Fruit fly (Drosophila melanogaster): ENCODE results near the gene TAF1B.

TAF1B gene

DNA sequence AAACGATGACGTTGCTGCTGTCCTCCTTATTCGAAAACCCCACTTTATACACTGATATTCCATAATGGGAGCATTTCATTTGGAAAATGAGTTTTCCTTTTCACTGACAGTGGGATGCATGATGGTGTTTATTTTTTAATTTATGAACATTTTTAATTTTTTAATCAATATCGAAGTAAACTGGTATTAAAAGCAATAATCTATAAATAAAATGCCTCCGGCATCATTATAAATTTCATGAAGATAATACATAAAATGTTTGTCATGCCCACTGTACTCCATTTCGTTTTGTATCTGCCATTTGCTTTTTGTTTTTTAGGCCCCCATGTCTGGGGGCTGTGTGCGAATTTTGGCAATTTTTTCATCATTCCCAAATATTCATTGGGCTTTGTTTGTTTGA lies 13.9 kb downstream of the TAF1B start (continued):
- TF ChIP-seq ap (GFP tag; IDR thresholded peaks at IDR 0.05) (peak; percentile 39; the same call in 1 of the 2 replicates), H2.0 (GFP tag; IDR thresholded peaks at IDR 0.05) (peak; percentile 48), Sin3A (optimal IDR thresholded peaks at IDR 0.05) (no peak), Oli (tag; optimal IDR thresholded peaks at IDR 0.05) (peak; percentile 70), chn (GFP tag; optimal IDR thresholded peaks at IDR 0.05) (peak; percentile 14), cas (GFP tag; IDR thresholded peaks at IDR 0.05) (peak; percentile 51; the same call in 1 of the 2 replicates), zfh1 (GFP tag; IDR thresholded peaks at IDR 0.05) (peak; percentile 55; the same call in 1 of the 3 replicates), unpg (GFP tag; optimal IDR thresholded peaks at IDR 0.05) (peak; percentile 76), CG4617 (GFP tag; optimal IDR thresholded peaks at IDR 0.05; ENCODE audit: borderline replicate concordance) (no peak), CG12659 (GFP tag; optimal IDR thresholded peaks at IDR 0.05) (peak; percentile 45), Lhr (GFP tag; optimal IDR thresholded peaks at IDR 0.05) (no peak), pros (GFP tag; optimal IDR thresholded peaks at IDR 0.05) (no peak), CG2120 (GFP tag; optimal IDR thresholded peaks at IDR 0.05) (peak; percentile 81), stc (GFP tag; IDR thresholded peaks at IDR 0.05) (peak; percentile 28; the same call in 1 of the 2 replicates), HHEX (GFP tag; optimal IDR thresholded peaks at IDR 0.05) (peak; percentile 58), bab2 (GFP tag; optimal IDR thresholded peaks at IDR 0.05) (no peak), bcd (GFP tag; optimal IDR thresholded peaks at IDR 0.05) (peak; percentile 39), gce (GFP tag; IDR thresholded peaks at IDR 0.05) (no peak; the same call in 2 of the 3 replicates), ERR (GFP tag; optimal IDR thresholded peaks at IDR 0.05) (no peak), Optix (GFP tag; IDR thresholded peaks at IDR 0.05) (no peak), Antp (GFP tag; optimal IDR thresholded peaks at IDR 0.05) (peak; percentile 1), fd102C (GFP tag; optimal IDR thresholded peaks at IDR 0.05) (no peak), PHDP (tag; optimal IDR thresholded peaks at IDR 0.05) (peak; percentile 81), Gug (GFP tag; IDR thresholded peaks at IDR 0.05) (peak; percentile 14; the same call in 1 of the 4 replicates), Sox100B (GFP tag; optimal IDR thresholded peaks at IDR 0.05) (peak; percentile 47), CG1832 (GFP tag; optimal IDR thresholded peaks at IDR 0.05) (no peak), CG4282 (GFP tag; optimal IDR thresholded peaks at IDR 0.05) (no peak), p53 (GFP tag; optimal IDR thresholded peaks at IDR 0.05) (no peak), exex (tag; optimal IDR thresholded peaks at IDR 0.05) (peak; percentile 43), CG7372 (GFP tag; IDR thresholded peaks at IDR 0.05) (peak; percentile 35; the same call in 1 of the 2 replicates), CG15601 (tag; optimal IDR thresholded peaks at IDR 0.05) (peak; percentile 23), CG12071 (GFP tag; optimal IDR thresholded peaks at IDR 0.05) (no peak), CG10209 (GFP tag; optimal IDR thresholded peaks at IDR 0.05) (peak; percentile 26), grau (tag; optimal IDR thresholded peaks at IDR 0.05) (peak; percentile 73), tio (GFP tag; optimal IDR thresholded peaks at IDR 0.05) (peak; percentile 37), tgo (GFP tag; IDR thresholded peaks at IDR 0.05) (peak; percentile 67; the same call in 2 of the 3 replicates), sc (optimal IDR thresholded peaks at IDR 0.05) (no peak), sc (GFP tag; optimal IDR thresholded peaks at IDR 0.05) (no peak), CG6272 (GFP tag; IDR thresholded peaks at IDR 0.05) (no peak), CG2875 (GFP tag; optimal IDR thresholded peaks at IDR 0.05) (no peak), Hr51 (GFP tag; optimal IDR thresholded peaks at IDR 0.05) (peak in 1 of 2 experiments; percentile 77), lbe (GFP tag; optimal IDR thresholded peaks at IDR 0.05) (no peak), eyg (GFP tag; optimal IDR thresholded peaks at IDR 0.05) (no peak), Trl (optimal IDR thresholded peaks at IDR 0.05) (no peak), Trl (GFP tag; optimal IDR thresholded peaks at IDR 0.05) (peak; percentile 21), fd96Cb (tag; optimal IDR thresholded peaks at IDR 0.05) (peak; percentile 43), CG30020 (tag; optimal IDR thresholded peaks at IDR 0.05) (no peak), prd (optimal IDR thresholded peaks at IDR 0.05) (no peak), prd (GFP tag; IDR thresholded peaks at IDR 0.05) (peak; percentile 67), Deaf1 (tag; optimal IDR thresholded peaks at IDR 0.05) (peak; percentile 42), CG4360 (GFP tag; IDR thresholded peaks at IDR 0.05) (no peak), CG7928 (GFP tag; optimal IDR thresholded peaks at IDR 0.05) (no peak)
